Fruit fly (Drosophila melanogaster) whole organism, pupa: ENCODE data around the gene CG32104.

Experiments
- CG10348 ChIP-seq: fragments of 200-800 bp; sonication (Bioruptor generic); IDR thresholded peaks from 2 replicates; pipeline ENCODE4 v1.3.6; 2022; ENCODE audit warnings: missing biosample characterization, missing genetic modification characterization
- CG12605 ChIP-seq: fragments of 200-800 bp; sonication (Bioruptor generic); IDR thresholded peaks from 2 replicates; pipeline ENCODE4 v1.3.6; 2022; ENCODE audit warnings: missing biosample characterization, missing genetic modification characterization
- CG13204 ChIP-seq: fragments of 200-800 bp; sonication (Bioruptor generic); optimal IDR thresholded peaks from 2 replicates; lab custom pipeline; 2018; ENCODE audit warnings: missing biosample characterization, mild to moderate bottlenecking, missing genetic modification characterization, moderate library complexity
- CG14655 ChIP-seq: fragments of 200-800 bp; sonication (Bioruptor generic); optimal IDR thresholded peaks from 3 replicates; lab custom pipeline; 2017; ENCODE audit warnings: mild to moderate bottlenecking, missing biosample characterization, missing genetic modification reagents, missing genetic modification characterization
- CG17806 ChIP-seq: fragments of 200-800 bp; sonication (Bioruptor generic); optimal IDR thresholded peaks from 2 replicates; lab custom pipeline; 2018; ENCODE audit warnings: missing biosample characterization, mild to moderate bottlenecking, missing genetic modification characterization, moderate library complexity
- CG32121 ChIP-seq: fragments of 200-800 bp; sonication (Bioruptor generic); IDR thresholded peaks from 2 replicates; pipeline ENCODE4 v1.3.6; 2022; ENCODE audit warnings: missing biosample characterization, missing genetic modification characterization
- CG4496 ChIP-seq: fragments of 200-800 bp; sonication (Bioruptor generic); IDR thresholded peaks from 3 replicates; pipeline ENCODE4 v1.3.6; 2022; ENCODE audit warnings: missing biosample characterization, missing genetic modification characterization
- CG8159 ChIP-seq: fragments of 200-800 bp; sonication (Bioruptor generic); optimal IDR thresholded peaks from 3 replicates; lab custom pipeline; 2018; ENCODE audit warnings: missing biosample characterization, mild to moderate bottlenecking, missing genetic modification characterization, moderate library complexity
- CG8301 ChIP-seq: fragments of 200-800 bp; sonication (Bioruptor generic); optimal IDR thresholded peaks from 2 replicates; lab custom pipeline; 2018; ENCODE audit warnings: missing biosample characterization, mild to moderate bottlenecking, missing genetic modification characterization
- D1 ChIP-seq: fragments of 200-800 bp; sonication (Bioruptor generic); optimal IDR thresholded peaks from 2 replicates; lab custom pipeline; 2018; ENCODE audit warnings: missing biosample characterization, mild to moderate bottlenecking, missing genetic modification characterization, moderate library complexity
- Ets98B ChIP-seq: fragments of 200-800 bp; sonication (Bioruptor generic); IDR thresholded peaks from 2 replicates; pipeline ENCODE4 v1.3.6; 2022; ENCODE audit warnings: missing biosample characterization, missing genetic modification characterization
- Snoo ChIP-seq: fragments of 200-800 bp; sonication (Bioruptor generic); optimal IDR thresholded peaks from 3 replicates; lab custom pipeline; 2017; ENCODE audit warnings: missing biosample characterization, mild to moderate bottlenecking, missing genetic modification characterization, inconsistent platforms
- rn ChIP-seq: fragments of 200-800 bp; sonication (Bioruptor generic); IDR thresholded peaks from 2 replicates; pipeline ENCODE4 v1.3.6; 2022; ENCODE audit warnings: missing biosample characterization, missing genetic modification characterization

DNA sequence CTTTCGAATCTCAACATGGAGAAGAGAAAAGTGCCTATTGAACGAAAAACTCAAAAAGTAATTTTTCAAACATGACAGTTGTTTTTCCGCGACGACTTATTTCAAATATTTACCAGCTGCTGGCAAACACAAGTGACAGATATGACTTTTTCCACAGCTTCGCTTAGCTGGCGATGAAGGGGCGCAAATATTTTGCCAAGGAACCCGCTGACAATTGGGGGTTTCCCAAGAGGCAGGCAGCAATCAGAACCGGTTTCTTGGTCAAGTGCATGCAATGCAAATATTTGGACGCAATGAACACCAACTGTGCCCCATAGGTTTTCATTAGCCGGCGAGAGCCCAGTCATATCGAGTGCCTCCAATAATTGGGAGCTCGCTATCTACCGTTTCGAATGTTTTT is 7.1 kb downstream of the CG32104 start:
- no peak for TF ChIP-seq CG32121 (GFP tag; lab: Robert Waterston, UW)
- TF ChIP-seq CG12605 (GFP tag; lab: Robert Waterston, UW): no peak
- no peak for TF ChIP-seq Snoo
- no peak for TF ChIP-seq CG8159 (tag; lab: Kevin White, UChicago)
- no peak for TF ChIP-seq CG4496 (GFP tag; lab: Robert Waterston, UW)
- no peak for TF ChIP-seq CG13204 (GFP tag; lab: Kevin White, UChicago)
- no peak for TF ChIP-seq Ets98B (GFP tag; lab: Robert Waterston, UW)
- TF ChIP-seq CG14655 (GFP tag; lab: Kevin White, UChicago): no peak
- TF ChIP-seq CG10348 (GFP tag; lab: Robert Waterston, UW): no peak
- TF ChIP-seq CG8301 (tag; lab: Kevin White, UChicago): no peak
- TF ChIP-seq D1 (tag; lab: Kevin White, UChicago): no peak
- no peak for TF ChIP-seq CG17806 (tag; lab: Kevin White, UChicago)
- TF ChIP-seq rn: no peak
